Fruit fly (Drosophila melanogaster) S2 (cell line): Measurements from ENCODE around the gene CG33269.

Experiments used
- CG8478 ChIP-seq: fragments of >200 bp; optimal IDR thresholded peaks from 2 replicates; lab custom pipeline; 2018
- CTCF ChIP-seq, 2 experiments: fragments of >200 bp; optimal IDR thresholded peaks; 2 replicates each; lab custom pipeline; 2018

DNA sequence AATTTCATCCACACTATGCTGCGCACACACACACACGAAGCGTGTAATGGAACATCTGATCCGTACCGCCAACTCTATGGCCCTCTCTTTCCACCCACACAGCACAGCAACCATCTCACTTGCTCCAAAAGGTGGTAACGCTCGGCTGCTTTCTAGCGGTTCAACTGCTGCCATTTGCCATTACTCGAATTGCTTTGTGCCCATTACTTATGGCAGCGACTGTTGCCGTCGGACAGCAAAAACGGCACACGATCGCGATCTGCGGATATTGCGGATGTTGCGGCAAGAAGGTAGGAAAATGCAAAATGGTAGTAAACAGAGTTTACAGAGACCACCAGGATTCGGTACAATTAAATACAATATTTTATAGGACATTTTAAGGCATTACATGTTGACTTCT is 27.2 kb downstream of the CG33269 start:
- TF ChIP-seq CG8478 (lab: Kevin White, UChicago) (no peak), CTCF (optimal IDR thresholded peaks at IDR 0.05; lab: Kevin White, UChicago) (peak in 1 of 2 experiments; percentile 15)
